Worm (Caenorhabditis elegans) whole organism, late embryonic: ENCODE data around the gene ZC477.3.

Experiments used
- C08G9.2 ChIP-seq: sonication (generic microtip); optimal IDR thresholded peaks from 2 replicates; lab custom pipeline; 2016; ENCODE audit warnings: mild to moderate bottlenecking, missing genetic modification characterization, moderate library complexity, missing compliant biosample characterization
- F13H6.1 ChIP-seq: sonication (generic microtip); optimal IDR thresholded peaks from 2 replicates; lab custom pipeline; 2016; ENCODE audit warnings: missing genetic modification characterization, missing compliant biosample characterization
- K02D7.2 ChIP-seq: sonication (generic microtip); optimal IDR thresholded peaks from 2 replicates; lab custom pipeline; 2017; ENCODE audit warnings: mild to moderate bottlenecking, missing genetic modification characterization, missing compliant biosample characterization
- K09A11.1 ChIP-seq: sonication (generic microtip); optimal IDR thresholded peaks from 2 replicates; lab custom pipeline; 2017; ENCODE audit warnings: antibody characterized with exemption, mild to moderate bottlenecking, missing genetic modification characterization, missing compliant biosample characterization; ENCODE audit not compliant: insufficient read depth
- Y22D7AL.16 ChIP-seq: sonication (generic microtip); optimal IDR thresholded peaks from 2 replicates; lab custom pipeline; 2016; ENCODE audit warnings: missing genetic modification characterization, missing compliant biosample characterization
- ama-1 ChIP-seq: fragments of 150-350 bp; optimal IDR thresholded peaks from 2 replicates; lab custom pipeline; 2014
- ceh-14 ChIP-seq: sonication (generic microtip); optimal IDR thresholded peaks from 2 replicates; lab custom pipeline; 2016; ENCODE audit warnings: missing genotype, missing genetic modification characterization, missing compliant biosample characterization
- ceh-18 ChIP-seq: sonication (generic microtip); optimal IDR thresholded peaks from 2 replicates; lab custom pipeline; 2016; ENCODE audit warnings: missing genetic modification characterization, missing compliant biosample characterization
- ceh-22 ChIP-seq: sonication (generic microtip); optimal IDR thresholded peaks from 2 replicates; lab custom pipeline; 2017; ENCODE audit warnings: missing biosample characterization, missing genetic modification characterization
- ceh-24 ChIP-seq: sonication (generic microtip); optimal IDR thresholded peaks from 2 replicates; lab custom pipeline; 2016; ENCODE audit warnings: mild to moderate bottlenecking, missing genetic modification characterization, missing compliant biosample characterization
- ceh-30 ChIP-seq: fragments of 150-350 bp; optimal IDR thresholded peaks from 2 replicates; lab custom pipeline; 2014; ENCODE audit warnings: missing biosample characterization, missing genetic modification characterization
- ceh-31 ChIP-seq: sonication (generic microtip); optimal IDR thresholded peaks from 2 replicates; lab custom pipeline; 2016; ENCODE audit warnings: missing genetic modification characterization, missing compliant biosample characterization
- ceh-34 ChIP-seq: sonication (generic microtip); optimal IDR thresholded peaks from 2 replicates; lab custom pipeline; 2016; ENCODE audit warnings: mild to moderate bottlenecking, missing genetic modification characterization, missing compliant biosample characterization
- ceh-45 ChIP-seq: fragments of 200-800 bp; sonication (Bioruptor generic); IDR thresholded peaks from 2 replicates; pipeline ENCODE4 v1.3.6; 2022; ENCODE audit warnings: missing genetic modification reagents, missing genetic modification characterization, missing compliant biosample characterization
- ceh-6 ChIP-seq: fragments of 200-800 bp; sonication (Bioruptor generic); optimal IDR thresholded peaks from 2 replicates; lab custom pipeline; 2018; ENCODE audit warnings: mild to moderate bottlenecking, missing genetic modification characterization, missing compliant biosample characterization
- che-1 ChIP-seq: sonication (generic microtip); optimal IDR thresholded peaks from 2 replicates; lab custom pipeline; 2016; ENCODE audit warnings: mild to moderate bottlenecking, missing genetic modification characterization, missing compliant biosample characterization
- dve-1 ChIP-seq: sonication (generic microtip); optimal IDR thresholded peaks from 2 replicates; lab custom pipeline; 2017; ENCODE audit warnings: antibody characterized with exemption, mild to moderate bottlenecking, missing genetic modification characterization, missing compliant biosample characterization
- elt-2 ChIP-seq: sonication (generic microtip); optimal IDR thresholded peaks from 2 replicates; lab custom pipeline; 2016; ENCODE audit warnings: missing genetic modification reagents, missing genetic modification characterization, missing compliant biosample characterization
- elt-4 ChIP-seq: sonication (generic microtip); optimal IDR thresholded peaks from 2 replicates; lab custom pipeline; 2016; ENCODE audit warnings: missing genetic modification characterization, missing compliant biosample characterization
- ets-4 ChIP-seq: sonication (generic microtip); optimal IDR thresholded peaks from 2 replicates; lab custom pipeline; 2016; ENCODE audit warnings: missing genetic modification characterization, missing compliant biosample characterization
- eyg-1 ChIP-seq: sonication (generic microtip); optimal IDR thresholded peaks from 2 replicates; lab custom pipeline; 2016; ENCODE audit warnings: missing genotype, missing genetic modification characterization, missing compliant biosample characterization
- fkh-6 ChIP-seq: sonication (generic microtip); optimal IDR thresholded peaks from 2 replicates; lab custom pipeline; 2016; ENCODE audit warnings: missing genetic modification characterization, missing compliant biosample characterization
- gmeb-2 ChIP-seq: sonication (generic microtip); optimal IDR thresholded peaks from 2 replicates; lab custom pipeline; 2016; ENCODE audit warnings: missing genetic modification characterization, inconsistent platforms, missing compliant biosample characterization
- hlh-13 ChIP-seq: fragments of 200-800 bp; sonication (Bioruptor generic); optimal IDR thresholded peaks from 2 replicates; lab custom pipeline; 2018; ENCODE audit warnings: mild to moderate bottlenecking, missing genetic modification characterization, missing compliant biosample characterization
- hlh-15 ChIP-seq: sonication (generic microtip); optimal IDR thresholded peaks from 2 replicates; lab custom pipeline; 2016; ENCODE audit warnings: missing genetic modification characterization, missing compliant biosample characterization
- hlh-30 ChIP-seq: sonication (generic microtip); optimal IDR thresholded peaks from 2 replicates; lab custom pipeline; 2017; ENCODE audit warnings: antibody characterized with exemption, missing genetic modification characterization, missing compliant biosample characterization; ENCODE audit not compliant: insufficient read depth
- hlh-6 ChIP-seq: sonication (generic microtip); optimal IDR thresholded peaks from 2 replicates; lab custom pipeline; 2016; ENCODE audit warnings: missing genotype, missing genetic modification characterization, missing compliant biosample characterization
- lim-6 ChIP-seq: sonication (generic microtip); optimal IDR thresholded peaks from 2 replicates; lab custom pipeline; 2016; ENCODE audit warnings: missing genetic modification characterization, missing compliant biosample characterization
- lin-11 ChIP-seq: fragments of 200-800 bp; sonication (Bioruptor generic); optimal IDR thresholded peaks from 2 replicates; lab custom pipeline; 2018; ENCODE audit warnings: mild to moderate bottlenecking, missing genetic modification characterization, missing compliant biosample characterization
- mec-3 ChIP-seq: sonication (generic microtip); optimal IDR thresholded peaks from 2 replicates; lab custom pipeline; 2016; ENCODE audit warnings: borderline replicate concordance, missing genetic modification characterization, missing compliant biosample characterization
- nfya-1 ChIP-seq: sonication (generic microtip); optimal IDR thresholded peaks from 2 replicates; lab custom pipeline; 2017; ENCODE audit warnings: missing genetic modification characterization, mild to moderate bottlenecking, missing compliant biosample characterization, antibody characterized with exemption, moderate library complexity
- nhr-11 ChIP-seq: fragments of 150-350 bp; optimal IDR thresholded peaks from 2 replicates; lab custom pipeline; 2014; ENCODE audit warnings: missing biosample characterization, missing genetic modification characterization
- nhr-232 ChIP-seq: sonication (generic microtip); optimal IDR thresholded peaks from 2 replicates; lab custom pipeline; 2016; ENCODE audit warnings: missing genetic modification characterization, missing compliant biosample characterization
- npax-4 ChIP-seq: sonication (generic microtip); optimal IDR thresholded peaks from 2 replicates; lab custom pipeline; 2016; ENCODE audit warnings: missing genetic modification characterization, missing compliant biosample characterization
- odd-2 ChIP-seq: sonication (generic microtip); optimal IDR thresholded peaks from 2 replicates; lab custom pipeline; 2017; ENCODE audit warnings: antibody characterized with exemption, mild to moderate bottlenecking, missing genetic modification characterization, missing compliant biosample characterization
- pag-3 ChIP-seq: sonication (generic microtip); optimal IDR thresholded peaks from 2 replicates; lab custom pipeline; 2016; ENCODE audit warnings: missing compliant biosample characterization, missing genetic modification characterization, borderline replicate concordance
- pat-9 ChIP-seq: fragments of 200-800 bp; sonication (Bioruptor generic); optimal IDR thresholded peaks from 2 replicates; lab custom pipeline; 2018; ENCODE audit warnings: mild to moderate bottlenecking, missing genetic modification characterization, moderate library complexity, missing compliant biosample characterization
- pax-1 ChIP-seq: fragments of 150-350 bp; optimal IDR thresholded peaks from 2 replicates; lab custom pipeline; 2014; ENCODE audit warnings: missing biosample characterization, missing genetic modification characterization
- pha-2 ChIP-seq: sonication (generic microtip); optimal IDR thresholded peaks from 2 replicates; lab custom pipeline; 2017; ENCODE audit warnings: mild to moderate bottlenecking, missing genetic modification characterization, missing compliant biosample characterization
- pha-4 ChIP-seq: fragments of 150-350 bp; optimal IDR thresholded peaks from 2 replicates; lab custom pipeline; 2018; ENCODE audit warnings: missing biosample characterization, missing genetic modification reagents, missing genetic modification characterization
- pqm-1 ChIP-seq: sonication (generic microtip); optimal IDR thresholded peaks from 2 replicates; lab custom pipeline; 2016; ENCODE audit warnings: missing genetic modification characterization, missing compliant biosample characterization
- ref-2 ChIP-seq: sonication (generic microtip); optimal IDR thresholded peaks from 2 replicates; lab custom pipeline; 2016; ENCODE audit warnings: missing genetic modification characterization, missing compliant biosample characterization
- rnt-1 ChIP-seq: sonication (generic microtip); optimal IDR thresholded peaks from 2 replicates; lab custom pipeline; 2016; ENCODE audit warnings: missing genetic modification characterization, missing compliant biosample characterization
- sdc-2 ChIP-seq: sonication (generic microtip); optimal IDR thresholded peaks from 2 replicates; lab custom pipeline; 2016; ENCODE audit warnings: missing genotype, missing genetic modification characterization, missing compliant biosample characterization
- sox-2 ChIP-seq: fragments of 200-800 bp; sonication (Bioruptor generic); IDR thresholded peaks from 2 replicates; pipeline ENCODE4 v1.3.6; 2022; ENCODE audit warnings: missing genetic modification reagents, missing genetic modification characterization, missing compliant biosample characterization
- tbx-2 ChIP-seq: sonication (generic microtip); optimal IDR thresholded peaks from 2 replicates; lab custom pipeline; 2016; ENCODE audit warnings: missing genetic modification characterization, missing compliant biosample characterization
- tbx-7 ChIP-seq: sonication (generic microtip); optimal IDR thresholded peaks from 2 replicates; lab custom pipeline; 2016; ENCODE audit warnings: missing genotype, missing genetic modification characterization, missing compliant biosample characterization
- ttx-3 ChIP-seq: sonication (generic microtip); optimal IDR thresholded peaks from 2 replicates; lab custom pipeline; 2016; ENCODE audit warnings: missing genetic modification reagents, missing genetic modification characterization, missing compliant biosample characterization
- unc-86 ChIP-seq: sonication (generic microtip); optimal IDR thresholded peaks from 2 replicates; lab custom pipeline; 2016; ENCODE audit warnings: missing genetic modification characterization, missing compliant biosample characterization
- ztf-16 ChIP-seq: sonication (generic microtip); optimal IDR thresholded peaks from 2 replicates; lab custom pipeline; 2017; ENCODE audit warnings: missing genetic modification characterization, missing compliant biosample characterization

The ZC477.3 gene

DNA sequence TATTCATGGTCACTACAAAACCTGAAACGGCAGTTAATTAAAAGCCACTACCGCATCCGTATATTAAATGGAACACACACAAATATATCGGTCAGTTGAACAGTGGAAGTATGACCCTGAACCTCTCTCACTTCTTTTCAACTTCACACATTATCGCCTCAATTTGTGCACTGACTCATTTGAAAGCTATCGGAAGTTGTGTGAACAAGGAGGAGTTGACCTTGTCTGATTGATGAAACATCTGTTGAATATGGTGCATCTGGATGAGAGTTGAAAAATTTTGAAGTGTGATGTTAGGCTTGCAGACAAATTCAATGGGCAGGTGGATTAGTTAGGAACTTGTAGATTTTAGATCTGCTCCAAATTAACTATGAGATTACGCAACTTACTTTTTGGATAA is 5.8 kb upstream of the ZC477.3 start:
- TF ChIP-seq lin-11 (tag; lab: Kevin White, UChicago) (no peak), elt-2 (tag; lab: Kevin White, UChicago) (no peak), nfya-1 (tag; lab: Kevin White, UChicago) (no peak), nhr-232 (tag; lab: Kevin White, UChicago) (no peak)

DNA sequence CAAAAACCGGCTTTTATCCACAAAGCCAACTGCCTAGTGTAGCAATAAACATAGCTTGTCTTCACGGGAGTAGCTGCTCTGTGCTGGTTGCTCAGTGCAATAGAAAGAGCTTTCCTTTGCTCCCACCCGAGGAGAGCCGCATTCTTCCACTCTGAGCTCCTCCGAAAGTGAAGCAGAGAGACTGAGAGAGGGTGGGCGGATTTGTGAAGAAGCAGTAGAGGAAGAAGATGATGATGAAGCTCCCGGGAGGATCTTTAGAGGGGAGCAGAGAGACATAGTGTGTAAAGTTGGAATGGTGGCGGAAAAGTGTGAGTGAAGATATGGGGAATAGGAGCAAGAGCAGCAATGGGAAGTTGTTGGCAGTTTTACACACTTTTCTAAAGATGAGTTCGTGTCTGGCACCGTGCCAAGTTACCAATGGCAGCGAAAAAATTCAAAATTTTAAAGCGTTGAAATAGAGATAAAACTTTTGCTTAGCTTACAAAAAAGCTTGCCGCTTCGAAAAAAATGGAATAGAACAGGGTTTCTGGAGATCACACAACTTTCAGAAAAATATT is 4.7 kb upstream of the ZC477.3 start, which contains the start of gene ZC477.4:
Gene ZC477.4 (minus strand): TSS at position 276 of the 557 bp plus-strand sequence.
- TF ChIP-seq F13H6.1 (tag; lab: Kevin White, UChicago) (peak; percentile 19), nfya-1 (tag; lab: Kevin White, UChicago) (peak; percentile 56), che-1 (no peak), lim-6 (no peak), ceh-24 (tag; lab: Kevin White, UChicago) (no peak), fkh-6 (no peak), ceh-18 (peak; percentile 89), eyg-1 (tag; lab: Kevin White, UChicago) (no peak), nhr-11 (tag; lab: Kevin White, UChicago) (no peak), elt-2 (tag; lab: Kevin White, UChicago) (no peak), mec-3 (no peak), npax-4 (no peak), dve-1 (no peak), rnt-1 (tag; lab: Kevin White, UChicago) (peak; percentile 77), tbx-7 (tag; lab: Kevin White, UChicago) (no peak), sdc-2 (tag; lab: Kevin White, UChicago) (no peak), pat-9 (tag; lab: Kevin White, UChicago) (peak; percentile 74), ttx-3 (no peak), ceh-34 (peak; percentile 25), lin-11 (tag; lab: Kevin White, UChicago) (no peak), tbx-2 (tag; lab: Kevin White, UChicago) (peak; percentile 65), ceh-14 (peak; percentile 7), elt-4 (no peak), hlh-13 (GFP tag; lab: Kevin White, UChicago) (no peak), K02D7.2 (no peak), ztf-16 (no peak), hlh-15 (tag; lab: Kevin White, UChicago) (no peak), ref-2 (tag; lab: Kevin White, UChicago) (no peak), odd-2 (tag; lab: Kevin White, UChicago) (no peak), pha-2 (tag; lab: Kevin White, UChicago) (no peak), ceh-45 (GFP tag; lab: Robert Waterston, UW) (no peak), ceh-6 (GFP tag; lab: Kevin White, UChicago) (no peak), pqm-1 (tag; lab: Kevin White, UChicago) (no peak), ceh-31 (tag; lab: Kevin White, UChicago) (peak; percentile 7), pha-4 (tag; lab: Kevin White, UChicago) (no peak), hlh-6 (peak; percentile 55), K09A11.1 (no peak), ets-4 (tag; lab: Kevin White, UChicago) (no peak), pag-3 (no peak), hlh-30 (tag; lab: Kevin White, UChicago) (no peak), pax-1 (tag; lab: Kevin White, UChicago) (no peak), sox-2 (GFP tag; lab: Robert Waterston, UW) (no peak), C08G9.2 (tag; lab: Kevin White, UChicago) (no peak), Y22D7AL.16 (tag; lab: Kevin White, UChicago) (no peak), ceh-22 (tag; lab: Kevin White, UChicago) (no peak), unc-86 (tag; lab: Kevin White, UChicago) (no peak), nhr-232 (tag; lab: Kevin White, UChicago) (no peak), gmeb-2 (no peak), ama-1 (lab: Kevin White, UChicago) (peak; percentile 9), ceh-30 (no peak)
